Fruit fly (Drosophila melanogaster) whole organism, embryonic: ENCODE results near the gene Nrx-IV.
A peak's percentile ranks its signal among the peaks of the same experiment; 100 is the strongest.

Experiments
- Ada2b ChIP-seq: fragments of 200-800 bp; sonication (Bioruptor generic); IDR thresholded peaks from 2 replicates; pipeline ENCODE4 v1.3.6; 2022; ENCODE audit warnings: missing biosample characterization, missing genetic modification characterization
- B-H2 ChIP-seq: fragments of 200-800 bp; sonication (Bioruptor generic); optimal IDR thresholded peaks from 2 replicates; lab custom pipeline; 2018; ENCODE audit warnings: missing biosample characterization, mild to moderate bottlenecking, missing genetic modification characterization
- BtbVII ChIP-seq: fragments of 200-800 bp; sonication (Bioruptor generic); optimal IDR thresholded peaks from 3 replicates; lab custom pipeline; 2017; ENCODE audit warnings: missing biosample characterization, mild to moderate bottlenecking, missing genetic modification characterization
- CG10267 ChIP-seq: fragments of 200-800 bp; sonication (Bioruptor generic); optimal IDR thresholded peaks from 2 replicates; lab custom pipeline; 2018; ENCODE audit warnings: missing biosample characterization, mild to moderate bottlenecking, missing genetic modification characterization, moderate library complexity
- CG10543 ChIP-seq: fragments of 200-800 bp; sonication (Bioruptor generic); optimal IDR thresholded peaks from 3 replicates; lab custom pipeline; 2017; ENCODE audit warnings: missing biosample characterization, mild to moderate bottlenecking, missing genetic modification characterization, moderate library complexity
- CG11093 ChIP-seq: fragments of 200-800 bp; sonication (Bioruptor generic); IDR thresholded peaks from 3 replicates; pipeline ENCODE4 v1.3.6; 2022; ENCODE audit warnings: missing biosample characterization, missing genetic modification characterization
- CG12236 ChIP-seq: fragments of 200-800 bp; sonication (Bioruptor generic); optimal IDR thresholded peaks from 2 replicates; lab custom pipeline; 2016; ENCODE audit warnings: missing biosample characterization, missing genetic modification characterization
- CG12659 ChIP-seq: fragments of 200-800 bp; sonication (Bioruptor generic); optimal IDR thresholded peaks from 3 replicates; lab custom pipeline; 2017; ENCODE audit warnings: mild to moderate bottlenecking, missing biosample characterization, missing genetic modification reagents, missing genetic modification characterization
- CG13894 ChIP-seq: fragments of 200-800 bp; sonication (Bioruptor generic); optimal IDR thresholded peaks from 3 replicates; lab custom pipeline; 2018; ENCODE audit warnings: missing biosample characterization, mild to moderate bottlenecking, missing genetic modification characterization, moderate library complexity
- CG14050 ChIP-seq: fragments of 200-800 bp; sonication (Bioruptor generic); IDR thresholded peaks from 3 replicates; pipeline ENCODE4 v1.3.6; 2022; ENCODE audit warnings: missing biosample characterization, missing genetic modification characterization
- CG15269 ChIP-seq: fragments of 200-800 bp; sonication (Bioruptor generic); optimal IDR thresholded peaks from 2 replicates; lab custom pipeline; 2018; ENCODE audit warnings: missing biosample characterization, mild to moderate bottlenecking, missing genetic modification characterization, moderate library complexity
- CG17186 ChIP-seq: fragments of 200-800 bp; sonication (Bioruptor generic); optimal IDR thresholded peaks from 3 replicates; lab custom pipeline; 2017; ENCODE audit warnings: missing biosample characterization, missing genetic modification reagents, missing genetic modification characterization
- CG17612 ChIP-seq: fragments of 200-800 bp; sonication (Bioruptor generic); IDR thresholded peaks from 2 replicates; pipeline ENCODE4 v1.3.6; 2022; ENCODE audit warnings: missing biosample characterization, missing genetic modification characterization
- CG17912 ChIP-seq: fragments of 200-800 bp; sonication (Bioruptor generic); optimal IDR thresholded peaks from 2 replicates; lab custom pipeline; 2018; ENCODE audit warnings: missing biosample characterization, mild to moderate bottlenecking, missing genetic modification characterization
- CG18599 ChIP-seq: fragments of 200-800 bp; sonication (Bioruptor generic); optimal IDR thresholded peaks from 3 replicates; lab custom pipeline; 2017; ENCODE audit warnings: missing biosample characterization, missing genetic modification characterization, mild to moderate bottlenecking, moderate library complexity, missing genetic modification reagents
- CG4360 ChIP-seq: fragments of 200-800 bp; sonication (Bioruptor generic); IDR thresholded peaks from 2 replicates; pipeline ENCODE4 v1.3.6; 2022; ENCODE audit warnings: missing biosample characterization, missing genetic modification characterization
- CG6683 ChIP-seq: fragments of 200-800 bp; sonication (Bioruptor generic); optimal IDR thresholded peaks from 2 replicates; lab custom pipeline; 2017; ENCODE audit warnings: missing biosample characterization, mild to moderate bottlenecking, missing genetic modification characterization, missing genetic modification reagents
- CG7372 ChIP-seq: fragments of 200-800 bp; sonication (Bioruptor generic); IDR thresholded peaks from 2 replicates; pipeline ENCODE4 v1.3.6; 2022; ENCODE audit warnings: missing biosample characterization, missing genetic modification characterization
- CG8388 ChIP-seq: fragments of 200-800 bp; sonication (Bioruptor generic); optimal IDR thresholded peaks from 2 replicates; lab custom pipeline; 2019; ENCODE audit warnings: missing biosample characterization, mild to moderate bottlenecking, missing genetic modification characterization, moderate library complexity
- CG8765 ChIP-seq: fragments of 200-800 bp; sonication (Bioruptor generic); IDR thresholded peaks from 2 replicates; pipeline ENCODE4 v1.3.6; 2022; ENCODE audit warnings: missing biosample characterization, missing genetic modification characterization
- Chrac-16 ChIP-seq: fragments of 200-800 bp; sonication (Bioruptor generic); optimal IDR thresholded peaks from 3 replicates; lab custom pipeline; 2016; ENCODE audit warnings: missing biosample characterization, missing genetic modification characterization
- Elba2 ChIP-seq: fragments of 200-800 bp; sonication (Bioruptor generic); optimal IDR thresholded peaks from 3 replicates; lab custom pipeline; 2016; ENCODE audit warnings: missing biosample characterization, missing genetic modification characterization
- Fer1 ChIP-seq: fragments of 200-800 bp; sonication (Bioruptor generic); optimal IDR thresholded peaks from 2 replicates; lab custom pipeline; 2017; ENCODE audit warnings: missing biosample characterization, mild to moderate bottlenecking, missing genetic modification characterization
- NC2α ChIP-seq: fragments of 200-800 bp; sonication (Bioruptor generic); optimal IDR thresholded peaks from 2 replicates; lab custom pipeline; 2016; ENCODE audit warnings: missing biosample characterization, missing genetic modification characterization
- Nf-YC ChIP-seq: fragments of 200-800 bp; optimal IDR thresholded peaks from 3 replicates; lab custom pipeline; 2019; ENCODE audit warnings: missing biosample characterization, mild to moderate bottlenecking, missing genetic modification characterization, moderate library complexity
- Usf ChIP-seq: fragments of 200-800 bp; sonication (Bioruptor generic); optimal IDR thresholded peaks from 2 replicates; lab custom pipeline; 2017; ENCODE audit warnings: missing genotype, missing biosample characterization, missing genetic modification characterization
- abd-A ChIP-seq: fragments of 200-800 bp; sonication (Bioruptor generic); optimal IDR thresholded peaks from 3 replicates; lab custom pipeline; 2019; ENCODE audit warnings: missing biosample characterization, mild to moderate bottlenecking, missing genetic modification characterization, moderate library complexity
- ac ChIP-seq: fragments of 200-800 bp; sonication (Bioruptor generic); optimal IDR thresholded peaks from 3 replicates; lab custom pipeline; 2017; ENCODE audit warnings: missing biosample characterization, mild to moderate bottlenecking, missing genetic modification characterization
- ase ChIP-seq: fragments of 200-800 bp; sonication (Bioruptor generic); IDR thresholded peaks from 3 replicates; pipeline ENCODE4 v1.3.6; 2022; ENCODE audit warnings: missing biosample characterization, missing genetic modification characterization
- bigmax ChIP-seq: fragments of 200-800 bp; sonication (Bioruptor generic); optimal IDR thresholded peaks from 2 replicates; lab custom pipeline; 2018; ENCODE audit warnings: missing biosample characterization, mild to moderate bottlenecking, missing genetic modification characterization
- cas ChIP-seq: fragments of 200-800 bp; sonication (Bioruptor generic); IDR thresholded peaks from 2 replicates; pipeline ENCODE4 v1.3.6; 2022; ENCODE audit warnings: missing biosample characterization, missing genetic modification characterization
- caup ChIP-seq: fragments of 200-800 bp; sonication (Bioruptor generic); optimal IDR thresholded peaks from 3 replicates; lab custom pipeline; 2017; ENCODE audit warnings: missing biosample characterization, mild to moderate bottlenecking, missing genetic modification characterization, moderate library complexity; ENCODE audit not compliant: severe bottlenecking
- dimm ChIP-seq: fragments of 200-800 bp; sonication (Bioruptor generic); IDR thresholded peaks from 2 replicates; pipeline ENCODE4 v1.3.6; 2022; ENCODE audit warnings: missing biosample characterization, missing genetic modification characterization
- gce ChIP-seq: fragments of 200-800 bp; sonication (Bioruptor generic); IDR thresholded peaks from 3 replicates; pipeline ENCODE4 v1.3.6; 2022; ENCODE audit warnings: missing biosample characterization, missing genetic modification characterization
- gro ChIP-seq: fragments of 200-800 bp; sonication (Bioruptor generic); optimal IDR thresholded peaks from 2 replicates; lab custom pipeline; 2016; ENCODE audit warnings: missing biosample characterization, missing genetic modification characterization
- hb ChIP-seq: fragments of 200-800 bp; sonication (Bioruptor generic); IDR thresholded peaks from 3 replicates; pipeline ENCODE4 v1.3.6; 2022; ENCODE audit warnings: missing biosample characterization, missing genetic modification characterization; ENCODE audit not compliant: partially characterized antibody
- hkb ChIP-seq, 2 experiments: fragments of 200-800 bp in 1 of 2; fragments of >200 bp in 1 of 2; sonication (Bioruptor generic) in 1 of 2; IDR thresholded peaks in 1 of 2; optimal IDR thresholded peaks in 1 of 2; 2 replicates each; pipeline versions ENCODE4 v1.3.6 to Lab custom; 2017 to 2022; ENCODE audit warnings: missing biosample characterization in 1 of 2, missing genetic modification characterization in 1 of 2
- ind ChIP-seq: fragments of 200-800 bp; sonication (Bioruptor generic); optimal IDR thresholded peaks from 3 replicates; lab custom pipeline; 2016; ENCODE audit warnings: missing biosample characterization, missing genetic modification characterization
- pho ChIP-seq: fragments of 200-800 bp; sonication (Bioruptor generic); optimal IDR thresholded peaks from 2 replicates; lab custom pipeline; 2016; ENCODE audit warnings: missing biosample characterization, missing genetic modification characterization
- phol ChIP-seq: fragments of 200-800 bp; sonication (Bioruptor generic); optimal IDR thresholded peaks from 3 replicates; lab custom pipeline; 2018; ENCODE audit warnings: missing biosample characterization, mild to moderate bottlenecking, missing genetic modification characterization, moderate library complexity
- ranshi ChIP-seq: fragments of 200-800 bp; sonication (Bioruptor generic); IDR thresholded peaks from 2 replicates; pipeline ENCODE4 v1.3.6; 2022; ENCODE audit warnings: missing biosample characterization, missing genetic modification characterization
- rib ChIP-seq: fragments of 200-800 bp; sonication (Bioruptor generic); IDR thresholded peaks from 2 replicates; pipeline ENCODE4 v1.3.6; 2022; ENCODE audit warnings: missing biosample characterization, missing genetic modification characterization
- ro ChIP-seq: fragments of 200-800 bp; sonication (Bioruptor generic); IDR thresholded peaks from 2 replicates; pipeline ENCODE4 v1.3.6; 2022; ENCODE audit warnings: missing biosample characterization, missing genetic modification characterization
- sd ChIP-seq: fragments of 200-800 bp; sonication (Bioruptor generic); optimal IDR thresholded peaks from 3 replicates; lab custom pipeline; 2018; ENCODE audit warnings: missing biosample characterization, mild to moderate bottlenecking, missing genetic modification characterization, moderate library complexity
- slou ChIP-seq: fragments of 200-800 bp; sonication (Bioruptor generic); optimal IDR thresholded peaks from 3 replicates; lab custom pipeline; 2016; ENCODE audit warnings: missing biosample characterization, missing genetic modification characterization
- sna ChIP-seq: fragments of 200-800 bp; sonication (Bioruptor generic); IDR thresholded peaks from 2 replicates; pipeline ENCODE4 v1.3.6; 2022; ENCODE audit warnings: missing biosample characterization, missing genetic modification characterization; ENCODE audit not compliant: partially characterized antibody
- stwl ChIP-seq: fragments of 200-800 bp; sonication (Bioruptor generic); optimal IDR thresholded peaks from 3 replicates; lab custom pipeline; 2018; ENCODE audit warnings: missing biosample characterization, mild to moderate bottlenecking, missing genetic modification characterization, moderate library complexity
- tna ChIP-seq: fragments of 200-800 bp; sonication (Bioruptor generic); IDR thresholded peaks from 2 replicates; pipeline ENCODE4 v1.3.6; 2022; ENCODE audit warnings: missing biosample characterization, missing genetic modification characterization; ENCODE audit not compliant: partially characterized antibody
- toy ChIP-seq: fragments of 200-800 bp; sonication (Bioruptor generic); IDR thresholded peaks from 2 replicates; pipeline ENCODE4 v1.3.6; 2022; ENCODE audit warnings: missing biosample characterization, missing genetic modification characterization
- yki ChIP-seq: fragments of >200 bp; optimal IDR thresholded peaks from 3 replicates; lab custom pipeline; 2018
- zen ChIP-seq: fragments of 200-800 bp; sonication (Bioruptor generic); optimal IDR thresholded peaks from 3 replicates; lab custom pipeline; 2018; ENCODE audit warnings: missing biosample characterization, mild to moderate bottlenecking, missing genetic modification characterization, moderate library complexity

The Nrx-IV gene

DNA sequence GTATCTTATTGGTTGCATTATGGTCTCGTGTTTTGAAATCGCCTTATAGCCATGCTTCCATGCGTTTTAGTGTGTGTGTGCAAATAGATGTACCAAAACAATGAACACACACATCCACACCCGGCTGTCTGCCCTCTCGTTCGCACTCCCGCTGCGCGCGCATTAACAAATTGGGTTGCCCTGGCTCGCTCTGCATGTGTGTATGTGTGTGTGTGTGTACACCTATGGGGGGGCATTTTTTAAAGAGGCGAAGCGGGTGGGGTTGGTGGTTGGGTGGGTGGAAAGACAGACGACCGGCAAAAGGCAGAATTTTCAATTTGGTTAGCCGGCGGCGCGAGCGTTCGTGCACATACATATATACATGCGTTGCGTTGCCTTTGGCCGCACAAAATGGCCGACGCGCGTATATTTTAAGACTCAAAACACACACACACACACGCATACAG lies 22.2 kb upstream of the Nrx-IV start (continued):
- peak; percentile 16; the same call in 1 of the 2 replicates for TF ChIP-seq tna (GFP tag; lab: Robert Waterston, UW)
- peak; percentile 76 for TF ChIP-seq CG17912
- peak; percentile 93 for TF ChIP-seq sd (tag; lab: Kevin White, UChicago)
- no peak for TF ChIP-seq dimm (GFP tag; lab: Robert Waterston, UW)
- TF ChIP-seq Fer1 (GFP tag; lab: Kevin White, UChicago): peak; percentile 63
- TF ChIP-seq Usf (GFP tag; lab: Kevin White, UChicago): no peak
- TF ChIP-seq CG17186: peak; percentile 14
- TF ChIP-seq CG17612 (GFP tag; lab: Robert Waterston, UW): no peak
- peak; percentile 57 for TF ChIP-seq CG12659
- peak; percentile 56 for TF ChIP-seq zen
- TF ChIP-seq cas (GFP tag; lab: Robert Waterston, UW): no peak
- TF ChIP-seq CG14050 (GFP tag; lab: Robert Waterston, UW): no peak
- TF ChIP-seq stwl: no peak
- TF ChIP-seq BtbVII (GFP tag; lab: Kevin White, UChicago): no peak
- TF ChIP-seq slou (GFP tag; lab: Kevin White, UChicago): no peak
- TF ChIP-seq CG7372: no peak; the same call in 1 of the 2 replicates
- TF ChIP-seq Elba2 (GFP tag; lab: Kevin White, UChicago): peak; percentile 95
- TF ChIP-seq ac: no peak
- TF ChIP-seq hb (GFP tag; lab: Robert Waterston, UW): no peak
- peak; percentile 11 for TF ChIP-seq gro (GFP tag; lab: Kevin White, UChicago)
- TF ChIP-seq bigmax (GFP tag; lab: Kevin White, UChicago): peak; percentile 77
- TF ChIP-seq CG10543: peak; percentile 93
- TF ChIP-seq ase (GFP tag; lab: Robert Waterston, UW): no peak
- no peak for TF ChIP-seq ro (GFP tag; lab: Robert Waterston, UW)
- no peak for TF ChIP-seq CG13894
- no peak for TF ChIP-seq gce (GFP tag; lab: Robert Waterston, UW)
- TF ChIP-seq NC2α (GFP tag; lab: Kevin White, UChicago): no peak
- no peak for TF ChIP-seq Chrac-16
- TF ChIP-seq phol (tag; lab: Kevin White, UChicago): peak; percentile 84
- no peak for TF ChIP-seq CG11093 (GFP tag; lab: Robert Waterston, UW)
- no peak for TF ChIP-seq CG12236 (GFP tag; lab: Kevin White, UChicago)
- TF ChIP-seq CG15269 (tag; lab: Kevin White, UChicago): no peak
- no peak for TF ChIP-seq CG6683 (GFP tag; lab: Kevin White, UChicago)
- no peak for TF ChIP-seq hkb (optimal IDR thresholded peaks at IDR 0.05; lab: Kevin White, UChicago)
- TF ChIP-seq hkb (GFP tag; IDR thresholded peaks at IDR 0.05; lab: Robert Waterston, UW): peak; percentile 40
- no peak for TF ChIP-seq CG8765 (GFP tag; lab: Robert Waterston, UW)
- TF ChIP-seq B-H2 (GFP tag; lab: Kevin White, UChicago): peak; percentile 71
- no peak for TF ChIP-seq abd-A (tag; lab: Kevin White, UChicago)
- TF ChIP-seq CG8388 (GFP tag; lab: Kevin White, UChicago): no peak
- TF ChIP-seq Ada2b: no peak
- TF ChIP-seq pho (GFP tag; lab: Kevin White, UChicago): no peak
- TF ChIP-seq ranshi (GFP tag; lab: Robert Waterston, UW): no peak
- no peak for TF ChIP-seq ind (GFP tag; lab: Kevin White, UChicago)
- TF ChIP-seq rib (GFP tag; lab: Robert Waterston, UW): no peak
- peak; percentile 86 for TF ChIP-seq Nf-YC (tag; lab: Kevin White, UChicago)
- TF ChIP-seq CG10267 (tag; lab: Kevin White, UChicago): no peak
- peak; percentile 60 for TF ChIP-seq caup
- TF ChIP-seq CG4360 (GFP tag; lab: Robert Waterston, UW): no peak
- TF ChIP-seq sna (GFP tag; lab: Robert Waterston, UW): no peak
- no peak for TF ChIP-seq toy (GFP tag; lab: Robert Waterston, UW)
- TF ChIP-seq CG18599 (GFP tag; lab: Kevin White, UChicago): no peak
- TF ChIP-seq yki (lab: Kevin White, UChicago): no peak
